Fruit fly (Drosophila melanogaster) whole organism, adult: ENCODE results near the gene GatC.

Experiments used
- CG12768 ChIP-seq: fragments of 200-800 bp; sonication (Bioruptor generic); optimal IDR thresholded peaks from 2 replicates; lab custom pipeline; 2017; ENCODE audit warnings: missing biosample characterization, missing genetic modification characterization, mild to moderate bottlenecking, moderate library complexity, missing genetic modification reagents
- CG1620 ChIP-seq: fragments of 200-800 bp; sonication (Bioruptor generic); optimal IDR thresholded peaks from 2 replicates; lab custom pipeline; 2016; ENCODE audit warnings: missing biosample characterization, missing genetic modification characterization
- CG7101 ChIP-seq: fragments of 200-800 bp; sonication (Bioruptor generic); optimal IDR thresholded peaks from 2 replicates; lab custom pipeline; 2018; ENCODE audit warnings: missing biosample characterization, mild to moderate bottlenecking, missing genetic modification characterization, moderate library complexity
- cic ChIP-seq: fragments of 200-800 bp; sonication (Bioruptor generic); optimal IDR thresholded peaks from 2 replicates; lab custom pipeline; 2017; ENCODE audit warnings: missing biosample characterization, mild to moderate bottlenecking, missing genetic modification characterization, moderate library complexity
- kay ChIP-seq: fragments of 200-800 bp; sonication (Bioruptor generic); peaks from one replicate; lab custom pipeline; 2016; ENCODE audit warnings: missing biosample characterization, missing genetic modification characterization, borderline replicate concordance
- ovo ChIP-seq: fragments of 200-800 bp; sonication (Bioruptor generic); optimal IDR thresholded peaks from 2 replicates; lab custom pipeline; 2016; ENCODE audit warnings: missing biosample characterization, missing genetic modification characterization
- tj ChIP-seq: fragments of 200-800 bp; sonication (Bioruptor generic); optimal IDR thresholded peaks from 3 replicates; lab custom pipeline; 2017; ENCODE audit warnings: missing biosample characterization, mild to moderate bottlenecking, missing genetic modification characterization, moderate library complexity
- toe ChIP-seq: fragments of 200-800 bp; sonication (Bioruptor generic); optimal IDR thresholded peaks from 2 replicates; lab custom pipeline; 2016; ENCODE audit warnings: missing biosample characterization, missing genetic modification characterization

- TF ChIP-seq CG12768 (no peak), CG1620 (no peak), cic (GFP tag; lab: Kevin White, UChicago) (no peak), toe (no peak), kay (no peak), tj (no peak), CG7101 (tag; lab: Kevin White, UChicago) (no peak), ovo (GFP tag; lab: Kevin White, UChicago) (no peak)
Observed at dm6 chr2L:13842572-13842971, 9.7 kb upstream of the GatC start.
